Worm (Caenorhabditis elegans): Measurements from ENCODE around the gene C04A11.2.

Gene C04A11.2

ce11 chrX:13675444-13675843, 6.8 kb upstream of the C04A11.2 start (continued):
- no peak for TF ChIP-seq sdz-38 (tag; optimal IDR thresholded peaks at IDR 0.05)
- no peak for TF ChIP-seq lsy-27 (tag; optimal IDR thresholded peaks at IDR 0.05; ENCODE audit: borderline replicate concordance, insufficient read depth)
- no peak for TF ChIP-seq lin-35 (GFP tag; optimal IDR thresholded peaks at IDR 0.05)
- peak; percentile 58; the same call in 1 of the 2 replicates for TF ChIP-seq B0336.3 (GFP tag; IDR thresholded peaks at IDR 0.05)
- no peak for TF ChIP-seq nhr-120 (GFP tag; IDR thresholded peaks at IDR 0.05)
- no peak for TF ChIP-seq F33H1.4 (GFP tag; IDR thresholded peaks at IDR 0.05)
- TF ChIP-seq K11D2.4 (GFP tag; IDR thresholded peaks at IDR 0.05) = no peak
- TF ChIP-seq ceh-27 (GFP tag; optimal IDR thresholded peaks at IDR 0.05) = peak; percentile 8
- TF ChIP-seq ztf-18 (tag; optimal IDR thresholded peaks at IDR 0.05) = peak; percentile 6
- no peak for TF ChIP-seq let-526 (GFP tag; IDR thresholded peaks at IDR 0.05)
- TF ChIP-seq ztf-6 (GFP tag; IDR thresholded peaks at IDR 0.05) = no peak
- no peak for TF ChIP-seq F23B12.7 (tag; optimal IDR thresholded peaks at IDR 0.05; ENCODE audit: insufficient read depth)
- no peak for TF ChIP-seq repo-1 (tag; optimal IDR thresholded peaks at IDR 0.05)
- peak; percentile 35 for TF ChIP-seq chd-7 (tag; optimal IDR thresholded peaks at IDR 0.05)
- peak; percentile 29 for TF ChIP-seq efl-1 (GFP tag; optimal IDR thresholded peaks at IDR 0.05)
- TF ChIP-seq xnd-1 (tag; optimal IDR thresholded peaks at IDR 0.05) = no peak
- TF ChIP-seq attf-5 (GFP tag; optimal IDR thresholded peaks at IDR 0.05) = peak; percentile 44
- no peak for TF ChIP-seq ztf-25 (GFP tag; IDR thresholded peaks at IDR 0.05)
- TF ChIP-seq somi-1 (GFP tag; optimal IDR thresholded peaks at IDR 0.05) = no peak
- TF ChIP-seq hmg-1.2 (GFP tag; IDR thresholded peaks at IDR 0.05) = peak; percentile 71; the same call in 1 of the 2 replicates
- no peak for TF ChIP-seq ekl-4 (GFP tag; IDR thresholded peaks at IDR 0.05)
- TF ChIP-seq madf-10 (tag; optimal IDR thresholded peaks at IDR 0.05) = no peak
- TF ChIP-seq Y79H2A.3 (GFP tag; conservative IDR thresholded peaks at IDR 0.05) = no peak
- no peak for TF ChIP-seq Y53F4B.3 (GFP tag; IDR thresholded peaks at IDR 0.05)
- no peak for TF ChIP-seq ceh-40 (GFP tag; IDR thresholded peaks at IDR 0.05)
- peak; percentile 53 for TF ChIP-seq madf-6 (GFP tag; IDR thresholded peaks at IDR 0.05)
- TF ChIP-seq egl-18 (GFP tag; IDR thresholded peaks at IDR 0.05) = no peak
- no peak for TF ChIP-seq mel-28 (tag; optimal IDR thresholded peaks at IDR 0.05; ENCODE audit: borderline replicate concordance)
- no peak for TF ChIP-seq mes-4 (tag; optimal IDR thresholded peaks at IDR 0.05)
- no peak for TF ChIP-seq hsf-1 (GFP tag; IDR thresholded peaks at IDR 0.05)
- no peak for TF ChIP-seq F37B4.10 (GFP tag; IDR thresholded peaks at IDR 0.05)
- peak; percentile 82 for TF ChIP-seq dox-1 (GFP tag; IDR thresholded peaks at IDR 0.05)
- TF ChIP-seq nhr-80 (tag; optimal IDR thresholded peaks at IDR 0.05) = peak; percentile 74
- TF ChIP-seq lag-1 (GFP tag; IDR thresholded peaks at IDR 0.05) = no peak
- peak; percentile 56; the same call in 1 of the 2 replicates for TF ChIP-seq egrh-3 (GFP tag; IDR thresholded peaks at IDR 0.05)
- TF ChIP-seq pha-4 (tag; optimal IDR thresholded peaks at IDR 0.05) = no peak
- TF ChIP-seq B0035.1 (tag; optimal IDR thresholded peaks at IDR 0.05) = no peak
- no peak for TF ChIP-seq nfyb-1 (GFP tag; IDR thresholded peaks at IDR 0.05)
- peak; percentile 62; the same call in 1 of the 2 replicates for TF ChIP-seq egl-44 (GFP tag; IDR thresholded peaks at IDR 0.05)
- TF ChIP-seq snpc-4 (GFP tag; optimal IDR thresholded peaks at IDR 0.05) = no peak
- TF ChIP-seq snpc-4 (tag; optimal IDR thresholded peaks at IDR 0.05) = no peak
- peak; percentile 21 for TF ChIP-seq unc-62 (GFP tag; optimal IDR thresholded peaks at IDR 0.05)
- no peak for TF ChIP-seq F49E8.2 (tag; optimal IDR thresholded peaks at IDR 0.05; ENCODE audit: insufficient read depth)
- TF ChIP-seq bed-2 (GFP tag; IDR thresholded peaks at IDR 0.05) = no peak
- TF ChIP-seq lin-26 (GFP tag; IDR thresholded peaks at IDR 0.05) = no peak
- TF ChIP-seq cebp-1 (GFP tag; IDR thresholded peaks at IDR 0.05) = peak; percentile 13; the same call in 1 of the 2 replicates
- peak; percentile 13 for TF ChIP-seq cebp-1 (tag; optimal IDR thresholded peaks at IDR 0.05)
- TF ChIP-seq sptf-2 (GFP tag; optimal IDR thresholded peaks at IDR 0.05) = no peak
- TF ChIP-seq F52B5.7 (tag; optimal IDR thresholded peaks at IDR 0.05) = no peak
